Fruit fly (Drosophila melanogaster): ENCODE results near the gene RagA-B.
A peak's percentile ranks its signal among the peaks of the same experiment; 100 is the strongest.

RagA-B gene

dm6 chr3R:9019689-9020138, 35.6 kb upstream of the RagA-B start, which contains the start of gene tgo (continued):
- TF ChIP-seq lov (optimal IDR thresholded peaks at IDR 0.05) (no peak), lov (GFP tag; IDR thresholded peaks at IDR 0.05) (no peak), Fer3 (tag; optimal IDR thresholded peaks at IDR 0.05) (no peak), Usf (GFP tag; optimal IDR thresholded peaks at IDR 0.05) (no peak), CG2712 (tag; optimal IDR thresholded peaks at IDR 0.05) (peak; percentile 46), CG11504 (tag; optimal IDR thresholded peaks at IDR 0.05) (no peak), Asciz (GFP tag; optimal IDR thresholded peaks at IDR 0.05) (no peak), gce (GFP tag; IDR thresholded peaks at IDR 0.05) (no peak), ind (GFP tag; optimal IDR thresholded peaks at IDR 0.05) (no peak), CG12155 (GFP tag; optimal IDR thresholded peaks at IDR 0.05) (peak; percentile 3), danr (GFP tag; IDR thresholded peaks at IDR 0.05) (no peak), HmgD (GFP tag; optimal IDR thresholded peaks at IDR 0.05) (peak; percentile 1), rib (GFP tag; IDR thresholded peaks at IDR 0.05) (no peak), CG11247 (GFP tag; IDR thresholded peaks at IDR 0.05) (no peak), CrebB (tag; optimal IDR thresholded peaks at IDR 0.05) (peak; percentile 13), insv (GFP tag; optimal IDR thresholded peaks at IDR 0.05) (peak in 1 of 2 experiments; percentile 38), CG5953 (GFP tag; IDR thresholded peaks at IDR 0.05) (no peak), pzg (GFP tag; optimal IDR thresholded peaks at IDR 0.05) (peak; percentile 96), dmrt11E (tag; optimal IDR thresholded peaks at IDR 0.05) (no peak), seq (GFP tag; IDR thresholded peaks at IDR 0.05) (no peak), yki (optimal IDR thresholded peaks at IDR 0.05) (no peak), CG31224 (GFP tag; IDR thresholded peaks at IDR 0.05) (no peak), gcm2 (GFP tag; optimal IDR thresholded peaks at IDR 0.05) (no peak), tio (GFP tag; optimal IDR thresholded peaks at IDR 0.05) (no peak), H2.0 (GFP tag; IDR thresholded peaks at IDR 0.05) (no peak), gsb-n (tag; optimal IDR thresholded peaks at IDR 0.05) (no peak), NK7.1 (GFP tag; optimal IDR thresholded peaks at IDR 0.05) (no peak), B-H1 (GFP tag; IDR thresholded peaks at IDR 0.05) (no peak; the same call in 2 of the 3 replicates), CG4328 (GFP tag; optimal IDR thresholded peaks at IDR 0.05) (no peak), toy (GFP tag; IDR thresholded peaks at IDR 0.05) (no peak), phol (tag; optimal IDR thresholded peaks at IDR 0.05) (peak; percentile 63), CG4707 (GFP tag; optimal IDR thresholded peaks at IDR 0.05) (no peak), CG34224 (GFP tag; IDR thresholded peaks at IDR 0.05; ENCODE audit: partially characterized antibody) (peak; percentile 74), Myb (GFP tag; optimal IDR thresholded peaks at IDR 0.05) (peak; percentile 98), CG2199 (GFP tag; IDR thresholded peaks at IDR 0.05) (no peak), stc (GFP tag; IDR thresholded peaks at IDR 0.05) (no peak), Hmr (GFP tag; optimal IDR thresholded peaks at IDR 0.05) (no peak), CG3995 (GFP tag; optimal IDR thresholded peaks at IDR 0.05) (no peak), Hr39 (optimal IDR thresholded peaks at IDR 0.05) (no peak), mirr (GFP tag; optimal IDR thresholded peaks at IDR 0.05) (peak; percentile 25), Sry-β (GFP tag; optimal IDR thresholded peaks at IDR 0.05) (no peak), sna (GFP tag; IDR thresholded peaks at IDR 0.05; ENCODE audit: partially characterized antibody) (0 out of 2 replicates have a peak, but pooled peaks have one; percentile 23), odd (GFP tag; optimal IDR thresholded peaks at IDR 0.05) (peak; percentile 1), vnd (GFP tag; IDR thresholded peaks at IDR 0.05; ENCODE audit: partially characterized antibody) (no peak), CG14050 (GFP tag; IDR thresholded peaks at IDR 0.05) (no peak), CG9797 (GFP tag; optimal IDR thresholded peaks at IDR 0.05) (peak; percentile 94), CG7928 (GFP tag; optimal IDR thresholded peaks at IDR 0.05) (no peak), mld (GFP tag; IDR thresholded peaks at IDR 0.05; ENCODE audit: partially characterized antibody) (no peak), CHES-1-like (GFP tag; optimal IDR thresholded peaks at IDR 0.05) (peak; percentile 64), fd3F (GFP tag; optimal IDR thresholded peaks at IDR 0.05) (no peak), CG11696 (GFP tag; IDR thresholded peaks at IDR 0.05) (no peak), gfzf (GFP tag; optimal IDR thresholded peaks at IDR 0.05) (peak; percentile 90)
